Worm (Caenorhabditis elegans): ENCODE data around the gene bli-1.

- TF ChIP-seq snu-23 (GFP tag; optimal IDR thresholded peaks at IDR 0.05) (no peak), lin-15B (tag; optimal IDR thresholded peaks at IDR 0.05) (no peak), efl-3 (GFP tag; optimal IDR thresholded peaks at IDR 0.05) (no peak), elt-2 (tag; optimal IDR thresholded peaks at IDR 0.05) (no peak), nhr-76 (tag; optimal IDR thresholded peaks at IDR 0.05) (no peak), C16A3.4 (tag; optimal IDR thresholded peaks at IDR 0.05) (no peak)
Observed at ce11 chrII:10717124-10717523, 8.4 kb downstream of the bli-1 start, which contains the start of gene C09G5.13.

Measured in whole organism, L1 larva.